Fruit fly (Drosophila melanogaster) whole organism, embryonic: ENCODE data around the gene CG7841.

Source experiments
- CG10321 ChIP-seq: fragments of 200-800 bp; sonication (Bioruptor generic); IDR thresholded peaks from 2 replicates; pipeline ENCODE4 v1.3.6; 2022; ENCODE audit warnings: missing biosample characterization, missing genetic modification characterization
- CG10959 ChIP-seq: fragments of 200-800 bp; sonication (Bioruptor generic); IDR thresholded peaks from 2 replicates; pipeline ENCODE4 v1.3.6; 2022; ENCODE audit warnings: missing biosample characterization, missing genetic modification characterization
- CG10979 ChIP-seq: fragments of 200-800 bp; sonication (Bioruptor generic); optimal IDR thresholded peaks from 2 replicates; lab custom pipeline; 2018; ENCODE audit warnings: missing biosample characterization, mild to moderate bottlenecking, missing genetic modification characterization, moderate library complexity
- CG1233 ChIP-seq: fragments of 200-800 bp; sonication (Bioruptor generic); optimal IDR thresholded peaks from 4 replicates; lab custom pipeline; 2018; ENCODE audit warnings: missing biosample characterization, mild to moderate bottlenecking, missing genetic modification characterization
- CG13123 ChIP-seq: fragments of 200-800 bp; sonication (Bioruptor generic); optimal IDR thresholded peaks from 2 replicates; lab custom pipeline; 2016; ENCODE audit warnings: missing biosample characterization, missing genetic modification characterization
- CG13424 ChIP-seq: fragments of 200-800 bp; sonication (Bioruptor generic); optimal IDR thresholded peaks from 2 replicates; lab custom pipeline; 2019; ENCODE audit warnings: missing biosample characterization, mild to moderate bottlenecking, missing genetic modification characterization, moderate library complexity
- CG15514 ChIP-seq: fragments of 200-800 bp; sonication (Bioruptor generic); optimal IDR thresholded peaks from 3 replicates; lab custom pipeline; 2017; ENCODE audit warnings: missing biosample characterization, missing genetic modification characterization, mild to moderate bottlenecking, moderate library complexity, missing genetic modification reagents
- CG15696 ChIP-seq: fragments of 200-800 bp; sonication (Bioruptor generic); optimal IDR thresholded peaks from 2 replicates; lab custom pipeline; 2019; ENCODE audit warnings: missing biosample characterization, mild to moderate bottlenecking, missing genetic modification characterization, moderate library complexity
- CG17802 ChIP-seq: fragments of 200-800 bp; sonication (Bioruptor generic); optimal IDR thresholded peaks from 2 replicates; lab custom pipeline; 2018; ENCODE audit warnings: missing biosample characterization, mild to moderate bottlenecking, missing genetic modification characterization, moderate library complexity
- CG30403 ChIP-seq: fragments of 200-800 bp; sonication (Bioruptor generic); optimal IDR thresholded peaks from 3 replicates; lab custom pipeline; 2016; ENCODE audit warnings: missing biosample characterization, missing genetic modification characterization
- CG30431 ChIP-seq: fragments of 200-800 bp; sonication (Bioruptor generic); optimal IDR thresholded peaks from 2 replicates; lab custom pipeline; 2017; ENCODE audit warnings: missing biosample characterization, missing genetic modification characterization
- CG32532 ChIP-seq: fragments of 200-800 bp; sonication (Bioruptor generic); IDR thresholded peaks from 2 replicates; pipeline ENCODE4 v1.3.6; 2022; ENCODE audit warnings: missing biosample characterization, missing genetic modification characterization
- CG42726 ChIP-seq: fragments of 200-800 bp; sonication (Bioruptor generic); IDR thresholded peaks from 2 replicates; pipeline ENCODE4 v1.3.6; 2022; ENCODE audit warnings: missing biosample characterization, missing genetic modification characterization; ENCODE audit not compliant: partially characterized antibody
- CG4360 ChIP-seq: fragments of 200-800 bp; sonication (Bioruptor generic); IDR thresholded peaks from 2 replicates; pipeline ENCODE4 v1.3.6; 2022; ENCODE audit warnings: missing biosample characterization, missing genetic modification characterization
- CG4404 ChIP-seq: fragments of 200-800 bp; sonication (Bioruptor generic); IDR thresholded peaks from 2 replicates; pipeline ENCODE4 v1.3.6; 2022; ENCODE audit warnings: missing biosample characterization, missing genetic modification characterization
- CG5953 ChIP-seq: fragments of 200-800 bp; sonication (Bioruptor generic); IDR thresholded peaks from 2 replicates; pipeline ENCODE4 v1.3.6; 2022; ENCODE audit warnings: missing biosample characterization, missing genetic modification characterization
- CG6765 ChIP-seq: fragments of 200-800 bp; sonication (Bioruptor generic); optimal IDR thresholded peaks from 3 replicates; lab custom pipeline; 2017; ENCODE audit warnings: missing biosample characterization, mild to moderate bottlenecking, missing genetic modification characterization
- CG8765 ChIP-seq: fragments of 200-800 bp; sonication (Bioruptor generic); IDR thresholded peaks from 2 replicates; pipeline ENCODE4 v1.3.6; 2022; ENCODE audit warnings: missing biosample characterization, missing genetic modification characterization
- CTCF ChIP-seq: fragments of 200-800 bp; sonication (Bioruptor generic); optimal IDR thresholded peaks from 2 replicates; lab custom pipeline; 2017; ENCODE audit warnings: missing biosample characterization, mild to moderate bottlenecking, missing genetic modification characterization, moderate library complexity
- Dad ChIP-seq: fragments of 200-800 bp; sonication (Bioruptor generic); optimal IDR thresholded peaks from 3 replicates; lab custom pipeline; 2016; ENCODE audit warnings: missing biosample characterization, missing genetic modification characterization
- Hmx ChIP-seq: fragments of 200-800 bp; sonication (Bioruptor generic); optimal IDR thresholded peaks from 2 replicates; lab custom pipeline; 2016; ENCODE audit warnings: missing biosample characterization, missing genetic modification characterization
- MTF-1 ChIP-seq: fragments of 200-800 bp; sonication (Bioruptor generic); optimal IDR thresholded peaks from 2 replicates; lab custom pipeline; 2018; ENCODE audit warnings: missing biosample characterization, mild to moderate bottlenecking, missing genetic modification characterization, borderline replicate concordance
- Mad ChIP-seq: fragments of 200-800 bp; sonication (Bioruptor generic); optimal IDR thresholded peaks from 2 replicates; lab custom pipeline; 2016; ENCODE audit warnings: missing biosample characterization, missing genetic modification characterization
- Max ChIP-seq: fragments of 200-800 bp; sonication (Bioruptor generic); optimal IDR thresholded peaks from 2 replicates; lab custom pipeline; 2016; ENCODE audit warnings: missing biosample characterization, mild to moderate bottlenecking, missing genetic modification characterization
- Mrtf ChIP-seq: fragments of 200-800 bp; sonication (Bioruptor generic); IDR thresholded peaks from 3 replicates; pipeline ENCODE4 v1.3.6; 2022; ENCODE audit warnings: missing biosample characterization, missing genetic modification characterization
- Nf-YB ChIP-seq: fragments of 200-800 bp; sonication (Bioruptor generic); optimal IDR thresholded peaks from 3 replicates; lab custom pipeline; 2019; ENCODE audit warnings: missing biosample characterization, mild to moderate bottlenecking, missing genetic modification characterization, moderate library complexity
- NfI ChIP-seq: fragments of 200-800 bp; sonication (Bioruptor generic); optimal IDR thresholded peaks from 3 replicates; lab custom pipeline; 2018; ENCODE audit warnings: missing biosample characterization, mild to moderate bottlenecking, missing genetic modification characterization, moderate library complexity
- Pdp1 ChIP-seq, 2 experiments: fragments of 200-800 bp; sonication (Bioruptor generic); optimal IDR thresholded peaks; 3 replicates each; lab custom pipeline; 2016; ENCODE audit warnings: missing biosample characterization in 2 of 2, missing genetic modification characterization in 2 of 2, mild to moderate bottlenecking in 1 of 2, moderate library complexity in 1 of 2
- Sry-δ ChIP-seq: fragments of 200-800 bp; sonication (Bioruptor generic); optimal IDR thresholded peaks from 2 replicates; lab custom pipeline; 2016; ENCODE audit warnings: missing biosample characterization, missing genetic modification characterization
- Xbp1 ChIP-seq: fragments of 200-800 bp; sonication (Bioruptor generic); optimal IDR thresholded peaks from 3 replicates; lab custom pipeline; 2016; ENCODE audit warnings: missing biosample characterization, mild to moderate bottlenecking, missing genetic modification characterization
- ap ChIP-seq: fragments of 200-800 bp; sonication (Bioruptor generic); IDR thresholded peaks from 2 replicates; pipeline ENCODE4 v1.3.6; 2022; ENCODE audit warnings: missing biosample characterization, missing genetic modification characterization
- cg ChIP-seq: fragments of 200-800 bp; sonication (Bioruptor generic); optimal IDR thresholded peaks from 3 replicates; lab custom pipeline; 2019; ENCODE audit warnings: missing biosample characterization, mild to moderate bottlenecking, missing genetic modification characterization, moderate library complexity
- chinmo ChIP-seq: fragments of 200-800 bp; sonication (Bioruptor generic); IDR thresholded peaks from 4 replicates; pipeline ENCODE4 v1.3.6; 2022; ENCODE audit warnings: missing biosample characterization, missing genetic modification characterization; ENCODE audit not compliant: partially characterized antibody
- crol ChIP-seq: fragments of 200-800 bp; sonication (Bioruptor generic); IDR thresholded peaks from 2 replicates; pipeline ENCODE4 v1.3.6; 2022; ENCODE audit warnings: missing biosample characterization, missing genetic modification characterization
- ewg ChIP-seq: fragments of 200-800 bp; sonication (Bioruptor generic); optimal IDR thresholded peaks from 3 replicates; lab custom pipeline; 2017; ENCODE audit warnings: mild to moderate bottlenecking, missing biosample characterization, missing genetic modification reagents, missing genetic modification characterization
- gcm2 ChIP-seq: fragments of 200-800 bp; sonication (Bioruptor generic); optimal IDR thresholded peaks from 2 replicates; lab custom pipeline; 2016; ENCODE audit warnings: missing biosample characterization, missing genetic modification characterization
- jing ChIP-seq: fragments of 200-800 bp; sonication (Bioruptor generic); optimal IDR thresholded peaks from 2 replicates; lab custom pipeline; 2018; ENCODE audit warnings: missing biosample characterization, mild to moderate bottlenecking, missing genetic modification characterization
- lab ChIP-seq: fragments of 200-800 bp; sonication (Bioruptor generic); optimal IDR thresholded peaks from 3 replicates; lab custom pipeline; 2017; ENCODE audit warnings: missing biosample characterization, missing genetic modification characterization, mild to moderate bottlenecking, moderate library complexity, missing genetic modification reagents
- nau ChIP-seq: fragments of 200-800 bp; sonication (Bioruptor generic); optimal IDR thresholded peaks from 3 replicates; lab custom pipeline; 2017; ENCODE audit warnings: missing biosample characterization, mild to moderate bottlenecking, missing genetic modification characterization, missing genetic modification reagents
- oc ChIP-seq: fragments of 200-800 bp; sonication (Bioruptor generic); optimal IDR thresholded peaks from 2 replicates; lab custom pipeline; 2018; ENCODE audit warnings: missing biosample characterization, mild to moderate bottlenecking, missing genetic modification characterization, moderate library complexity
- prd ChIP-seq, 3 experiments: fragments of >200 bp in 2 of 3; fragments of 200-800 bp in 1 of 3; sonication (Bioruptor generic) in 1 of 3; optimal IDR thresholded peaks in 2 of 3; IDR thresholded peaks in 1 of 3; 2 replicates in 2 of 3; 3 replicates in 1 of 3; pipeline versions ENCODE4 v1.3.6 to Lab custom; 2017 to 2022; ENCODE audit warnings: missing biosample characterization in 1 of 3, missing genetic modification characterization in 1 of 3
- sim ChIP-seq: fragments of 200-800 bp; sonication (Bioruptor generic); IDR thresholded peaks from 2 replicates; pipeline ENCODE4 v1.3.6; 2022; ENCODE audit warnings: missing biosample characterization, missing genetic modification characterization
- sima ChIP-seq: fragments of 200-800 bp; sonication (Bioruptor generic); optimal IDR thresholded peaks from 2 replicates; lab custom pipeline; 2016; ENCODE audit warnings: missing biosample characterization, missing genetic modification characterization
- so ChIP-seq: fragments of 200-800 bp; sonication (Bioruptor generic); IDR thresholded peaks from 3 replicates; pipeline ENCODE4 v1.3.6; 2022; ENCODE audit warnings: missing biosample characterization, missing genetic modification characterization
- sob ChIP-seq: fragments of 200-800 bp; sonication (Bioruptor generic); IDR thresholded peaks from 2 replicates; pipeline ENCODE4 v1.3.6; 2022; ENCODE audit warnings: missing biosample characterization, missing genetic modification characterization
- ssp ChIP-seq: fragments of 200-800 bp; sonication (Bioruptor generic); IDR thresholded peaks from 2 replicates; pipeline ENCODE4 v1.3.6; 2022; ENCODE audit warnings: missing biosample characterization, missing genetic modification characterization
- unc-4 ChIP-seq: fragments of 200-800 bp; sonication (Bioruptor generic); IDR thresholded peaks from 2 replicates; pipeline ENCODE4 v1.3.6; 2022; ENCODE audit warnings: missing biosample characterization, missing genetic modification characterization; ENCODE audit not compliant: partially characterized antibody
- vfl ChIP-seq: fragments of 200-800 bp; sonication (Bioruptor generic); optimal IDR thresholded peaks from 2 replicates; lab custom pipeline; 2016; ENCODE audit warnings: missing biosample characterization, missing genetic modification characterization
- wek ChIP-seq: fragments of 200-800 bp; sonication (Bioruptor generic); optimal IDR thresholded peaks from 3 replicates; lab custom pipeline; 2018; ENCODE audit warnings: missing biosample characterization, mild to moderate bottlenecking, missing genetic modification characterization, moderate library complexity

Gene CG7841

DNA sequence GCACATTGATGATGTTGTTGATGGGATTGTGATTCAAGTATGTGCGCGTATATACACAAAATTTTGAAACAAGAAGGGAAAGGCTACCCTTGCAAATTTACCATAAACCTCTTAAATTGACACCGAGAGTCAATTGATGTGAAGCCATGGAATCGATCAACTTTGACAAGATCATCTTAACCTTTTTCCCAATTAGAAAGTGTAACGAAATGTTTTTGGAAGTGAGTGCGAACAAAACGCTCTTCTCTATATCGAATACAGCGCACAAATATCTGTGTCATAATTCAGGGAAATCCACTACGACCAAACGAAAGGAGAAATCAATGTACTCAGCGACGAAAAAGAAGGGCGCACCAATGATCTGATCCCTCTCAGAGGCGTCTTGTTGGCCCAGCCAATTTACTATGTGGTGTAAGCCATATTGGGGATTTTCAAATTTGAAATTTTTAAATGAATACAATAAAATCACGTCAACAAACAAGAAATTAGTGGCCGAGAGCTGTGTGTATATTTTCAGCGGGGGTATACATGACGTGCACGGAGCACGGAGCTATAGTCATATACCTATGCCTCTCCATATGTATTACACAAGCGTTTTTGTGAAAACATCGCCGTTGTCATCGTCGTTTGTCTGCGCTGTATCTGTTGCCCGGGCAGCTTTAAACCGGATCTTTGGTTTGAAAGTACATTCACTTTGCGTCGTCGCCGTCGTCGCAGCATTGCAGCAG is 25.5 kb upstream of the CG7841 start (continued):
- TF ChIP-seq Dad (GFP tag; lab: Kevin White, UChicago), result no peak
- TF ChIP-seq Pdp1 (GFP tag; optimal IDR thresholded peaks at IDR 0.05; lab: Kevin White, UChicago), result peak; percentile 41 to 79
- no peak for TF ChIP-seq CG5953 (GFP tag; lab: Robert Waterston, UW)
- no peak for TF ChIP-seq cg (GFP tag; lab: Kevin White, UChicago)
- no peak for TF ChIP-seq sim (GFP tag; lab: Robert Waterston, UW)
- TF ChIP-seq chinmo, result no peak
- no peak for TF ChIP-seq CG30431 (GFP tag; lab: Kevin White, UChicago)
- TF ChIP-seq ewg (GFP tag; lab: Kevin White, UChicago), result no peak
- TF ChIP-seq Mad (GFP tag; lab: Kevin White, UChicago), result no peak
- TF ChIP-seq prd (optimal IDR thresholded peaks at IDR 0.05; lab: Kevin White, UChicago), result no peak
- TF ChIP-seq prd (GFP tag; IDR thresholded peaks at IDR 0.05; lab: Robert Waterston, UW), result 0 out of 3 replicates have a peak, but pooled peaks have one; percentile 17
- no peak for TF ChIP-seq crol
- TF ChIP-seq lab (GFP tag; lab: Kevin White, UChicago), result peak; percentile 61
- no peak for TF ChIP-seq CG15514
- no peak for TF ChIP-seq CG8765 (GFP tag; lab: Robert Waterston, UW)
- no peak for TF ChIP-seq ssp (GFP tag; lab: Robert Waterston, UW)
- no peak for TF ChIP-seq CG1233 (GFP tag; lab: Kevin White, UChicago)
- peak; percentile 49 for TF ChIP-seq CG13424
- TF ChIP-seq Hmx (GFP tag; lab: Kevin White, UChicago), result no peak
- peak; percentile 71; the same call in 2 of the 3 replicates for TF ChIP-seq so
- TF ChIP-seq MTF-1, result no peak
- TF ChIP-seq CTCF (GFP tag; lab: Kevin White, UChicago), result no peak
- no peak for TF ChIP-seq gcm2 (GFP tag; lab: Kevin White, UChicago)
- TF ChIP-seq CG10959 (GFP tag; lab: Robert Waterston, UW), result no peak
- TF ChIP-seq CG13123 (GFP tag; lab: Kevin White, UChicago), result peak; percentile 14
- TF ChIP-seq Nf-YB (GFP tag; lab: Kevin White, UChicago), result no peak
- peak; percentile 66 for TF ChIP-seq oc (tag; lab: Kevin White, UChicago)
- peak; percentile 46 for TF ChIP-seq CG17802
- peak; percentile 2 for TF ChIP-seq Sry-δ (GFP tag; lab: Kevin White, UChicago)
- TF ChIP-seq CG4404 (GFP tag; lab: Robert Waterston, UW), result no peak
- TF ChIP-seq unc-4 (GFP tag; lab: Robert Waterston, UW), result no peak
- no peak for TF ChIP-seq wek
- peak; percentile 36 for TF ChIP-seq NfI (GFP tag; lab: Kevin White, UChicago)
- no peak for TF ChIP-seq CG6765 (GFP tag; lab: Kevin White, UChicago)
- no peak for TF ChIP-seq sima (GFP tag; lab: Kevin White, UChicago)
- peak; percentile 42 for TF ChIP-seq Xbp1
- TF ChIP-seq sob (GFP tag; lab: Robert Waterston, UW), result no peak; the same call in 1 of the 2 replicates
- no peak; the same call in 1 of the 2 replicates for TF ChIP-seq CG32532 (GFP tag; lab: Robert Waterston, UW)
- TF ChIP-seq CG4360 (GFP tag; lab: Robert Waterston, UW), result 0 out of 2 replicates have a peak, but pooled peaks have one; percentile 26
- TF ChIP-seq Mrtf, result no peak
- peak; percentile 45 for TF ChIP-seq CG30403
- peak; percentile 39 for TF ChIP-seq CG10979 (tag; lab: Kevin White, UChicago)
- no peak for TF ChIP-seq CG10321 (GFP tag; lab: Robert Waterston, UW)
- TF ChIP-seq jing (GFP tag; lab: Kevin White, UChicago), result no peak
- TF ChIP-seq vfl (GFP tag; lab: Kevin White, UChicago), result no peak
- peak; percentile 18 for TF ChIP-seq CG15696 (tag; lab: Kevin White, UChicago)
- TF ChIP-seq CG42726 (GFP tag; lab: Robert Waterston, UW), result no peak
- TF ChIP-seq nau, result no peak
- TF ChIP-seq Max (GFP tag; lab: Kevin White, UChicago), result peak; percentile 1
- TF ChIP-seq ap (GFP tag; lab: Robert Waterston, UW), result no peak
